Worm (Caenorhabditis elegans) whole organism, mixed stage, embryonic: ENCODE data around the gene ani-3.

Source experiments
- bed-3 ChIP-seq: fragments of 200-800 bp; sonication (Bioruptor generic); optimal IDR thresholded peaks from 3 replicates; lab custom pipeline; 2018; ENCODE audit warnings: mild to moderate bottlenecking, missing genetic modification characterization, moderate library complexity, missing compliant biosample characterization
- blmp-1 ChIP-seq: fragments of 150-350 bp; optimal IDR thresholded peaks from 2 replicates; lab custom pipeline; 2014; ENCODE audit warnings: missing biosample characterization, missing genetic modification characterization
- ham-2 ChIP-seq: fragments of 200-800 bp; sonication (Bioruptor generic); optimal IDR thresholded peaks from 2 replicates; lab custom pipeline; 2018; ENCODE audit warnings: mild to moderate bottlenecking, missing genetic modification characterization, missing compliant biosample characterization
- hlh-1 ChIP-seq: fragments of 150-350 bp; optimal IDR thresholded peaks from 2 replicates; lab custom pipeline; 2014; ENCODE audit warnings: missing biosample characterization, missing genetic modification reagents, missing genetic modification characterization
- mep-1 ChIP-seq: fragments of 150-350 bp; optimal IDR thresholded peaks from 2 replicates; lab custom pipeline; 2017; ENCODE audit warnings: missing biosample characterization, missing genetic modification reagents, missing genetic modification characterization, inconsistent platforms
- nhr-28 ChIP-seq: fragments of 150-350 bp; optimal IDR thresholded peaks from 2 replicates; lab custom pipeline; 2014; ENCODE audit warnings: missing biosample characterization, missing genetic modification characterization
- nhr-76 ChIP-seq: sonication (generic microtip); optimal IDR thresholded peaks from 2 replicates; lab custom pipeline; 2017; ENCODE audit warnings: missing biosample characterization, missing genetic modification characterization
- pha-4 ChIP-seq: fragments of 150-350 bp; optimal IDR thresholded peaks from 2 replicates; lab custom pipeline; 2018; ENCODE audit warnings: missing biosample characterization, missing genetic modification reagents, missing genetic modification characterization
- sem-2 ChIP-seq: fragments of 200-800 bp; sonication (Bioruptor generic); optimal IDR thresholded peaks from 2 replicates; lab custom pipeline; 2018; ENCODE audit warnings: mild to moderate bottlenecking, missing genetic modification characterization, missing compliant biosample characterization

- TF ChIP-seq bed-3 (GFP tag; lab: Kevin White, UChicago) (no peak), nhr-76 (tag; lab: Kevin White, UChicago) (no peak), mep-1 (no peak), nhr-28 (no peak), blmp-1 (tag; lab: Kevin White, UChicago) (no peak), sem-2 (GFP tag; lab: Kevin White, UChicago) (no peak), ham-2 (GFP tag; lab: Kevin White, UChicago) (no peak), pha-4 (tag; lab: Kevin White, UChicago) (no peak), hlh-1 (tag; lab: Kevin White, UChicago) (no peak)
Measured at ce11 chrV:19715419-19715818, 17.9 kb downstream of the ani-3 start, which contains the start of gene Y43F8C.16.
